Worm (Caenorhabditis elegans) whole organism, late embryonic: ENCODE data around the gene F48F7.5.

ENCODE experiments used
- C08G9.2 ChIP-seq: sonication (generic microtip); optimal IDR thresholded peaks from 2 replicates; lab custom pipeline; 2016; ENCODE audit warnings: mild to moderate bottlenecking, missing genetic modification characterization, moderate library complexity, missing compliant biosample characterization
- C38D4.7 ChIP-seq: fragments of 200-800 bp; sonication (Bioruptor generic); optimal IDR thresholded peaks from 2 replicates; lab custom pipeline; 2018; ENCODE audit warnings: mild to moderate bottlenecking, missing genetic modification characterization, moderate library complexity, missing compliant biosample characterization
- F13H6.1 ChIP-seq: sonication (generic microtip); optimal IDR thresholded peaks from 2 replicates; lab custom pipeline; 2016; ENCODE audit warnings: missing genetic modification characterization, missing compliant biosample characterization
- K09A11.1 ChIP-seq: sonication (generic microtip); optimal IDR thresholded peaks from 2 replicates; lab custom pipeline; 2017; ENCODE audit warnings: antibody characterized with exemption, mild to moderate bottlenecking, missing genetic modification characterization, missing compliant biosample characterization; ENCODE audit not compliant: insufficient read depth
- T23F11.4 ChIP-seq: fragments of 200-800 bp; sonication (Bioruptor generic); optimal IDR thresholded peaks from 2 replicates; lab custom pipeline; 2018; ENCODE audit warnings: mild to moderate bottlenecking, missing genetic modification characterization, missing compliant biosample characterization
- Y22D7AL.16 ChIP-seq: sonication (generic microtip); optimal IDR thresholded peaks from 2 replicates; lab custom pipeline; 2016; ENCODE audit warnings: missing genetic modification characterization, missing compliant biosample characterization
- ama-1 ChIP-seq: fragments of 150-350 bp; optimal IDR thresholded peaks from 2 replicates; lab custom pipeline; 2014
- ceh-14 ChIP-seq: sonication (generic microtip); optimal IDR thresholded peaks from 2 replicates; lab custom pipeline; 2016; ENCODE audit warnings: missing genotype, missing genetic modification characterization, missing compliant biosample characterization
- ceh-19 ChIP-seq: fragments of 200-800 bp; sonication (Bioruptor generic); optimal IDR thresholded peaks from 2 replicates; lab custom pipeline; 2018; ENCODE audit warnings: mild to moderate bottlenecking, missing genetic modification characterization, missing compliant biosample characterization
- ceh-2 ChIP-seq: sonication (generic microtip); optimal IDR thresholded peaks from 2 replicates; lab custom pipeline; 2016; ENCODE audit warnings: missing genotype, missing genetic modification characterization, missing compliant biosample characterization
- ceh-22 ChIP-seq: sonication (generic microtip); optimal IDR thresholded peaks from 2 replicates; lab custom pipeline; 2017; ENCODE audit warnings: missing biosample characterization, missing genetic modification characterization
- ceh-24 ChIP-seq: sonication (generic microtip); optimal IDR thresholded peaks from 2 replicates; lab custom pipeline; 2016; ENCODE audit warnings: mild to moderate bottlenecking, missing genetic modification characterization, missing compliant biosample characterization
- ceh-30 ChIP-seq: fragments of 150-350 bp; optimal IDR thresholded peaks from 2 replicates; lab custom pipeline; 2014; ENCODE audit warnings: missing biosample characterization, missing genetic modification characterization
- ceh-31 ChIP-seq: sonication (generic microtip); optimal IDR thresholded peaks from 2 replicates; lab custom pipeline; 2016; ENCODE audit warnings: missing genetic modification characterization, missing compliant biosample characterization
- ceh-34 ChIP-seq: sonication (generic microtip); optimal IDR thresholded peaks from 2 replicates; lab custom pipeline; 2016; ENCODE audit warnings: mild to moderate bottlenecking, missing genetic modification characterization, missing compliant biosample characterization
- ceh-45 ChIP-seq: fragments of 200-800 bp; sonication (Bioruptor generic); IDR thresholded peaks from 2 replicates; pipeline ENCODE4 v1.3.6; 2022; ENCODE audit warnings: missing genetic modification reagents, missing genetic modification characterization, missing compliant biosample characterization
- ceh-48 ChIP-seq: sonication (generic microtip); optimal IDR thresholded peaks from 2 replicates; lab custom pipeline; 2016; ENCODE audit warnings: missing genetic modification characterization, inconsistent platforms, missing compliant biosample characterization
- ceh-6 ChIP-seq: fragments of 200-800 bp; sonication (Bioruptor generic); optimal IDR thresholded peaks from 2 replicates; lab custom pipeline; 2018; ENCODE audit warnings: mild to moderate bottlenecking, missing genetic modification characterization, missing compliant biosample characterization
- ceh-9 ChIP-seq: sonication (generic microtip); optimal IDR thresholded peaks from 2 replicates; lab custom pipeline; 2016; ENCODE audit warnings: mild to moderate bottlenecking, missing genetic modification characterization, inconsistent platforms, missing compliant biosample characterization
- che-1 ChIP-seq: sonication (generic microtip); optimal IDR thresholded peaks from 2 replicates; lab custom pipeline; 2016; ENCODE audit warnings: mild to moderate bottlenecking, missing genetic modification characterization, missing compliant biosample characterization
- dmd-4 ChIP-seq: sonication (generic microtip); optimal IDR thresholded peaks from 2 replicates; lab custom pipeline; 2016; ENCODE audit warnings: borderline replicate concordance, missing genetic modification characterization, missing compliant biosample characterization
- elt-2 ChIP-seq: sonication (generic microtip); optimal IDR thresholded peaks from 2 replicates; lab custom pipeline; 2016; ENCODE audit warnings: missing genetic modification reagents, missing genetic modification characterization, missing compliant biosample characterization
- elt-4 ChIP-seq: sonication (generic microtip); optimal IDR thresholded peaks from 2 replicates; lab custom pipeline; 2016; ENCODE audit warnings: missing genetic modification characterization, missing compliant biosample characterization
- fax-1 ChIP-seq: sonication (generic microtip); optimal IDR thresholded peaks from 2 replicates; lab custom pipeline; 2016; ENCODE audit warnings: missing genotype, missing genetic modification characterization, missing compliant biosample characterization
- gmeb-2 ChIP-seq: sonication (generic microtip); optimal IDR thresholded peaks from 2 replicates; lab custom pipeline; 2016; ENCODE audit warnings: missing genetic modification characterization, inconsistent platforms, missing compliant biosample characterization
- hlh-13 ChIP-seq: fragments of 200-800 bp; sonication (Bioruptor generic); optimal IDR thresholded peaks from 2 replicates; lab custom pipeline; 2018; ENCODE audit warnings: mild to moderate bottlenecking, missing genetic modification characterization, missing compliant biosample characterization
- hlh-15 ChIP-seq: sonication (generic microtip); optimal IDR thresholded peaks from 2 replicates; lab custom pipeline; 2016; ENCODE audit warnings: missing genetic modification characterization, missing compliant biosample characterization
- hlh-30 ChIP-seq: sonication (generic microtip); optimal IDR thresholded peaks from 2 replicates; lab custom pipeline; 2017; ENCODE audit warnings: antibody characterized with exemption, missing genetic modification characterization, missing compliant biosample characterization; ENCODE audit not compliant: insufficient read depth
- hlh-6 ChIP-seq: sonication (generic microtip); optimal IDR thresholded peaks from 2 replicates; lab custom pipeline; 2016; ENCODE audit warnings: missing genotype, missing genetic modification characterization, missing compliant biosample characterization
- hlh-8 ChIP-seq: sonication (generic microtip); optimal IDR thresholded peaks from 2 replicates; lab custom pipeline; 2016; ENCODE audit warnings: missing genotype, missing genetic modification characterization, missing compliant biosample characterization
- lim-6 ChIP-seq: sonication (generic microtip); optimal IDR thresholded peaks from 2 replicates; lab custom pipeline; 2016; ENCODE audit warnings: missing genetic modification characterization, missing compliant biosample characterization
- lin-11 ChIP-seq: fragments of 200-800 bp; sonication (Bioruptor generic); optimal IDR thresholded peaks from 2 replicates; lab custom pipeline; 2018; ENCODE audit warnings: mild to moderate bottlenecking, missing genetic modification characterization, missing compliant biosample characterization
- madf-2 ChIP-seq: sonication (generic microtip); optimal IDR thresholded peaks from 2 replicates; lab custom pipeline; 2017; ENCODE audit warnings: missing genetic modification characterization, missing compliant biosample characterization
- mec-3 ChIP-seq: sonication (generic microtip); optimal IDR thresholded peaks from 2 replicates; lab custom pipeline; 2016; ENCODE audit warnings: borderline replicate concordance, missing genetic modification characterization, missing compliant biosample characterization
- nfya-1 ChIP-seq: sonication (generic microtip); optimal IDR thresholded peaks from 2 replicates; lab custom pipeline; 2017; ENCODE audit warnings: missing genetic modification characterization, mild to moderate bottlenecking, missing compliant biosample characterization, antibody characterized with exemption, moderate library complexity
- nhr-11 ChIP-seq: fragments of 150-350 bp; optimal IDR thresholded peaks from 2 replicates; lab custom pipeline; 2014; ENCODE audit warnings: missing biosample characterization, missing genetic modification characterization
- nhr-232 ChIP-seq: sonication (generic microtip); optimal IDR thresholded peaks from 2 replicates; lab custom pipeline; 2016; ENCODE audit warnings: missing genetic modification characterization, missing compliant biosample characterization
- pag-3 ChIP-seq: sonication (generic microtip); optimal IDR thresholded peaks from 2 replicates; lab custom pipeline; 2016; ENCODE audit warnings: missing compliant biosample characterization, missing genetic modification characterization, borderline replicate concordance
- pat-9 ChIP-seq: fragments of 200-800 bp; sonication (Bioruptor generic); optimal IDR thresholded peaks from 2 replicates; lab custom pipeline; 2018; ENCODE audit warnings: mild to moderate bottlenecking, missing genetic modification characterization, moderate library complexity, missing compliant biosample characterization
- pha-2 ChIP-seq: sonication (generic microtip); optimal IDR thresholded peaks from 2 replicates; lab custom pipeline; 2017; ENCODE audit warnings: mild to moderate bottlenecking, missing genetic modification characterization, missing compliant biosample characterization
- pha-4 ChIP-seq: fragments of 150-350 bp; optimal IDR thresholded peaks from 2 replicates; lab custom pipeline; 2018; ENCODE audit warnings: missing biosample characterization, missing genetic modification reagents, missing genetic modification characterization
- pqm-1 ChIP-seq: sonication (generic microtip); optimal IDR thresholded peaks from 2 replicates; lab custom pipeline; 2016; ENCODE audit warnings: missing genetic modification characterization, missing compliant biosample characterization
- ref-2 ChIP-seq: sonication (generic microtip); optimal IDR thresholded peaks from 2 replicates; lab custom pipeline; 2016; ENCODE audit warnings: missing genetic modification characterization, missing compliant biosample characterization
- rnt-1 ChIP-seq: sonication (generic microtip); optimal IDR thresholded peaks from 2 replicates; lab custom pipeline; 2016; ENCODE audit warnings: missing genetic modification characterization, missing compliant biosample characterization
- sdc-2 ChIP-seq: sonication (generic microtip); optimal IDR thresholded peaks from 2 replicates; lab custom pipeline; 2016; ENCODE audit warnings: missing genotype, missing genetic modification characterization, missing compliant biosample characterization
- sox-4 ChIP-seq: sonication (generic microtip); optimal IDR thresholded peaks from 2 replicates; lab custom pipeline; 2017; ENCODE audit warnings: mild to moderate bottlenecking, missing genetic modification characterization, inconsistent platforms, missing compliant biosample characterization
- syd-9 ChIP-seq: sonication (generic microtip); optimal IDR thresholded peaks from 2 replicates; lab custom pipeline; 2016; ENCODE audit warnings: mild to moderate bottlenecking, missing genetic modification characterization, moderate library complexity, missing compliant biosample characterization
- tbx-2 ChIP-seq: sonication (generic microtip); optimal IDR thresholded peaks from 2 replicates; lab custom pipeline; 2016; ENCODE audit warnings: missing genetic modification characterization, missing compliant biosample characterization
- unc-42 ChIP-seq: sonication (generic microtip); optimal IDR thresholded peaks from 2 replicates; lab custom pipeline; 2016; ENCODE audit warnings: missing genotype, missing genetic modification characterization, missing compliant biosample characterization
- unc-55 ChIP-seq: sonication (generic microtip); optimal IDR thresholded peaks from 2 replicates; lab custom pipeline; 2017; ENCODE audit warnings: missing biosample characterization, missing genetic modification reagents, missing genetic modification characterization
- unc-86 ChIP-seq: sonication (generic microtip); optimal IDR thresholded peaks from 2 replicates; lab custom pipeline; 2016; ENCODE audit warnings: missing genetic modification characterization, missing compliant biosample characterization
- zip-5 ChIP-seq: sonication (generic microtip); optimal IDR thresholded peaks from 2 replicates; lab custom pipeline; 2016; ENCODE audit warnings: missing genetic modification characterization, missing compliant biosample characterization
- ztf-16 ChIP-seq: sonication (generic microtip); optimal IDR thresholded peaks from 2 replicates; lab custom pipeline; 2017; ENCODE audit warnings: missing genetic modification characterization, missing compliant biosample characterization

The F48F7.5 gene

ce11 chrX:14015808-14016207, 40.4 kb downstream of the F48F7.5 start:
- TF ChIP-seq ama-1 (lab: Kevin White, UChicago) (no peak), sdc-2 (tag; lab: Kevin White, UChicago) (peak; percentile 85), gmeb-2 (tag; lab: Kevin White, UChicago) (peak; percentile 82), C38D4.7 (GFP tag; lab: Kevin White, UChicago) (peak; percentile 80), pha-2 (tag; lab: Kevin White, UChicago) (peak; percentile 81), ceh-6 (GFP tag; lab: Kevin White, UChicago) (peak; percentile 82), lin-11 (tag; lab: Kevin White, UChicago) (peak; percentile 72), pat-9 (tag; lab: Kevin White, UChicago) (peak; percentile 64), elt-2 (tag; lab: Kevin White, UChicago) (peak; percentile 86), hlh-6 (tag; lab: Kevin White, UChicago) (peak; percentile 86), tbx-2 (tag; lab: Kevin White, UChicago) (peak; percentile 78), elt-4 (tag; lab: Kevin White, UChicago) (no peak), pag-3 (tag; lab: Kevin White, UChicago) (peak; percentile 63), unc-86 (tag; lab: Kevin White, UChicago) (peak; percentile 73), ceh-30 (peak; percentile 65), lim-6 (tag; lab: Kevin White, UChicago) (peak; percentile 71), hlh-15 (tag; lab: Kevin White, UChicago) (peak; percentile 39), ceh-45 (GFP tag; lab: Robert Waterston, UW) (peak; percentile 71), dmd-4 (peak; percentile 71), zip-5 (tag; lab: Kevin White, UChicago) (peak; percentile 39), T23F11.4 (GFP tag; lab: Kevin White, UChicago) (peak; percentile 76), ceh-22 (tag; lab: Kevin White, UChicago) (no peak), K09A11.1 (tag; lab: Kevin White, UChicago) (no peak), ztf-16 (tag; lab: Kevin White, UChicago) (peak; percentile 65), C08G9.2 (tag; lab: Kevin White, UChicago) (peak; percentile 67), ceh-34 (tag; lab: Kevin White, UChicago) (peak; percentile 70), pqm-1 (no peak), syd-9 (tag; lab: Kevin White, UChicago) (peak; percentile 74), unc-55 (peak; percentile 74), mec-3 (no peak), ceh-14 (tag; lab: Kevin White, UChicago) (peak; percentile 90), ceh-19 (peak; percentile 86), ref-2 (tag; lab: Kevin White, UChicago) (peak; percentile 76), nhr-11 (tag; lab: Kevin White, UChicago) (no peak), rnt-1 (peak; percentile 80), sox-4 (peak; percentile 83), pha-4 (tag; lab: Kevin White, UChicago) (no peak), hlh-8 (tag; lab: Kevin White, UChicago) (no peak), ceh-31 (tag; lab: Kevin White, UChicago) (peak; percentile 64), ceh-24 (tag; lab: Kevin White, UChicago) (peak; percentile 80), fax-1 (tag; lab: Kevin White, UChicago) (peak; percentile 62), unc-42 (tag; lab: Kevin White, UChicago) (peak; percentile 52), hlh-13 (peak; percentile 68), che-1 (tag; lab: Kevin White, UChicago) (peak; percentile 81), Y22D7AL.16 (tag; lab: Kevin White, UChicago) (peak; percentile 81), ceh-9 (tag; lab: Kevin White, UChicago) (peak; percentile 2), madf-2 (tag; lab: Kevin White, UChicago) (peak; percentile 84), hlh-30 (tag; lab: Kevin White, UChicago) (no peak), nhr-232 (tag; lab: Kevin White, UChicago) (peak; percentile 64), ceh-2 (peak; percentile 78), nfya-1 (tag; lab: Kevin White, UChicago) (peak; percentile 63), F13H6.1 (tag; lab: Kevin White, UChicago) (peak; percentile 48), ceh-48 (tag; lab: Kevin White, UChicago) (peak; percentile 60)
